Worm (Caenorhabditis elegans) whole organism, midembryonic: ENCODE results near the gene lido-12.

Experiments used
- T22C8.4 ChIP-seq: fragments of 200-800 bp; sonication (Bioruptor generic); IDR thresholded peaks from 2 replicates; pipeline ENCODE4 v1.3.6; 2022; ENCODE audit warnings: missing genetic modification characterization, missing compliant biosample characterization
- cog-1 ChIP-seq: sonication (generic microtip); optimal IDR thresholded peaks from 2 replicates; lab custom pipeline; 2016; ENCODE audit warnings: missing genetic modification characterization, missing compliant biosample characterization
- flt-1 ChIP-seq: fragments of 200-800 bp; sonication (Bioruptor generic); IDR thresholded peaks from 2 replicates; pipeline ENCODE4 v1.3.6; 2022; ENCODE audit warnings: missing genetic modification characterization, missing compliant biosample characterization
- klf-2 ChIP-seq: fragments of 200-800 bp; sonication (Bioruptor generic); conservative IDR thresholded peaks from 2 replicates; pipeline ENCODE4 v1.3.6; 2022; ENCODE audit warnings: missing genetic modification reagents, missing genetic modification characterization, missing compliant biosample characterization
- med-1 ChIP-seq: sonication (generic microtip); optimal IDR thresholded peaks from 2 replicates; lab custom pipeline; 2017; ENCODE audit warnings: missing genetic modification characterization, mild to moderate bottlenecking, missing compliant biosample characterization, antibody characterized with exemption, missing genetic modification reagents; ENCODE audit not compliant: insufficient read depth
- ref-1 ChIP-seq: fragments of 200-800 bp; sonication (Bioruptor generic); conservative IDR thresholded peaks from 2 replicates; pipeline ENCODE4 v1.3.6; 2022; ENCODE audit warnings: missing genetic modification reagents, missing genetic modification characterization, missing compliant biosample characterization
- tab-1 ChIP-seq: fragments of 200-800 bp; sonication (Bioruptor generic); IDR thresholded peaks from 2 replicates; pipeline ENCODE4 v1.3.6; 2022; ENCODE audit warnings: missing genetic modification characterization, missing compliant biosample characterization
- ztf-23 ChIP-seq: fragments of 200-800 bp; sonication (Bioruptor generic); IDR thresholded peaks from 2 replicates; pipeline ENCODE4 v1.3.6; 2022; ENCODE audit warnings: missing genetic modification reagents, missing genetic modification characterization, missing compliant biosample characterization

ce11 chrII:3028264-3028663, 22.7 kb downstream of the lido-12 start:
- TF ChIP-seq med-1 (GFP tag; lab: Kevin White, UChicago): no peak
- TF ChIP-seq klf-2 (GFP tag; lab: Robert Waterston, UW): no peak
- TF ChIP-seq flt-1: no peak
- TF ChIP-seq cog-1 (tag; lab: Kevin White, UChicago): no peak
- TF ChIP-seq ztf-23 (GFP tag; lab: Robert Waterston, UW): no peak
- TF ChIP-seq tab-1 (GFP tag; lab: Robert Waterston, UW): no peak
- no peak for TF ChIP-seq ref-1 (GFP tag; lab: Robert Waterston, UW)
- TF ChIP-seq T22C8.4 (GFP tag; lab: Robert Waterston, UW): no peak
